Fruit fly (Drosophila melanogaster): ENCODE data around the gene CG1309.

- TF ChIP-seq CG7045 (GFP tag; optimal IDR thresholded peaks at IDR 0.05) (no peak), cic (GFP tag; optimal IDR thresholded peaks at IDR 0.05) (no peak), Hr96 (GFP tag; optimal IDR thresholded peaks at IDR 0.05) (no peak), Crg-1 (GFP tag; optimal IDR thresholded peaks at IDR 0.05) (no peak), kay (GFP tag; ENCODE audit: borderline replicate concordance) (no peak), CG5204 (GFP tag; optimal IDR thresholded peaks at IDR 0.05) (no peak), CG14711 (tag; optimal IDR thresholded peaks at IDR 0.05) (no peak), toe (GFP tag; optimal IDR thresholded peaks at IDR 0.05) (no peak), Mnt (GFP tag; optimal IDR thresholded peaks at IDR 0.05) (no peak), ovo (GFP tag; optimal IDR thresholded peaks at IDR 0.05) (no peak), Clk (GFP tag; optimal IDR thresholded peaks at IDR 0.05) (no peak)
Measured at dm6 chr3L:4212815-4213214, 46.4 kb upstream of the CG1309 start, which contains the start of gene Cpr64Ac.

All from whole organism, adult.